Worm (Caenorhabditis elegans) whole organism, L2 larva: ENCODE data around the gene wsp-1.
A peak's percentile ranks its signal among the peaks of the same experiment; 100 is the strongest.

Experiments used
- C34F6.9 ChIP-seq: fragments of 150-350 bp; optimal IDR thresholded peaks from 2 replicates; lab custom pipeline; 2014; ENCODE audit warnings: missing biosample characterization, missing genetic modification characterization
- F13H6.1 ChIP-seq: sonication (generic microtip); optimal IDR thresholded peaks from 2 replicates; lab custom pipeline; 2016; ENCODE audit warnings: missing genetic modification characterization, missing compliant biosample characterization
- R02D3.7 ChIP-seq: fragments of 150-350 bp; optimal IDR thresholded peaks from 2 replicates; lab custom pipeline; 2014; ENCODE audit warnings: missing biosample characterization, missing genetic modification characterization
- ZK546.5 ChIP-seq: sonication (generic microtip); optimal IDR thresholded peaks from 2 replicates; lab custom pipeline; 2017; ENCODE audit warnings: missing biosample characterization, missing genetic modification characterization
- alr-1 ChIP-seq: fragments of 150-350 bp; optimal IDR thresholded peaks from 2 replicates; lab custom pipeline; 2014; ENCODE audit warnings: missing biosample characterization, missing genetic modification characterization
- aly-2 ChIP-seq: fragments of 150-350 bp; optimal IDR thresholded peaks from 2 replicates; lab custom pipeline; 2014; ENCODE audit warnings: missing biosample characterization, missing genetic modification characterization
- ama-1 ChIP-seq: fragments of 150-350 bp; optimal IDR thresholded peaks from 2 replicates; lab custom pipeline; 2018; ENCODE audit warnings: inconsistent platforms
- blmp-1 ChIP-seq: sonication (generic microtip); optimal IDR thresholded peaks from 2 replicates; lab custom pipeline; 2017; ENCODE audit warnings: missing genetic modification characterization, mild to moderate bottlenecking, missing compliant biosample characterization, antibody characterized with exemption, moderate library complexity; ENCODE audit not compliant: insufficient read depth
- ceh-16 ChIP-seq: fragments of 150-350 bp; optimal IDR thresholded peaks from 2 replicates; lab custom pipeline; 2014; ENCODE audit warnings: missing biosample characterization, missing genetic modification characterization
- ceh-82 ChIP-seq: fragments of 150-350 bp; optimal IDR thresholded peaks from 2 replicates; lab custom pipeline; 2014; ENCODE audit warnings: missing biosample characterization, missing genetic modification characterization
- crh-2 ChIP-seq: sonication (generic microtip); optimal IDR thresholded peaks from 2 replicates; lab custom pipeline; 2017; ENCODE audit warnings: missing biosample characterization, missing genetic modification characterization
- egl-27 ChIP-seq: sonication (generic microtip); optimal IDR thresholded peaks from 3 replicates; lab custom pipeline; 2017; ENCODE audit warnings: missing biosample characterization, missing genetic modification reagents, missing genetic modification characterization
- elt-1 ChIP-seq: fragments of 150-350 bp; optimal IDR thresholded peaks from 2 replicates; lab custom pipeline; 2014; ENCODE audit warnings: missing biosample characterization, missing genetic modification characterization
- elt-3 ChIP-seq: sonication (generic microtip); optimal IDR thresholded peaks from 2 replicates; lab custom pipeline; 2017; ENCODE audit warnings: missing biosample characterization, missing genetic modification characterization
- fos-1 ChIP-seq: fragments of 150-350 bp; optimal IDR thresholded peaks from 2 replicates; lab custom pipeline; 2014; ENCODE audit warnings: missing biosample characterization, missing genetic modification characterization
- gmeb-1 ChIP-seq: fragments of 150-350 bp; optimal IDR thresholded peaks from 2 replicates; lab custom pipeline; 2014; ENCODE audit warnings: missing biosample characterization, missing genetic modification characterization
- lin-13 ChIP-seq: fragments of 150-350 bp; optimal IDR thresholded peaks from 2 replicates; lab custom pipeline; 2014; ENCODE audit warnings: missing biosample characterization, missing genetic modification reagents, missing genetic modification characterization
- lin-39 ChIP-seq: fragments of 150-350 bp; optimal IDR thresholded peaks from 2 replicates; lab custom pipeline; 2014; ENCODE audit warnings: missing biosample characterization, missing genetic modification reagents, missing genetic modification characterization
- lsy-2 ChIP-seq, 2 experiments: fragments of 150-350 bp in 1 of 2; sonication (generic microtip) in 1 of 2; optimal IDR thresholded peaks; 2 replicates each; lab custom pipeline; 2014 to 2017; ENCODE audit warnings: missing biosample characterization in 2 of 2, missing genetic modification characterization in 2 of 2
- mab-5 ChIP-seq: fragments of 150-350 bp; optimal IDR thresholded peaks from 2 replicates; lab custom pipeline; 2014; ENCODE audit warnings: missing biosample characterization, missing genetic modification characterization
- mbf-1 ChIP-seq: sonication (generic microtip); optimal IDR thresholded peaks from 2 replicates; lab custom pipeline; 2017; ENCODE audit warnings: missing biosample characterization, missing genetic modification characterization
- mdl-1 ChIP-seq, 2 experiments: fragments of 150-350 bp in 1 of 2; sonication (generic microtip) in 1 of 2; optimal IDR thresholded peaks; 2 replicates each; lab custom pipeline; 2017; ENCODE audit warnings: missing biosample characterization in 2 of 2, missing genetic modification characterization in 2 of 2
- nhr-12 ChIP-seq: fragments of 150-350 bp; optimal IDR thresholded peaks from 2 replicates; lab custom pipeline; 2014; ENCODE audit warnings: missing biosample characterization, missing genetic modification characterization
- nhr-129 ChIP-seq: fragments of 150-350 bp; optimal IDR thresholded peaks from 2 replicates; lab custom pipeline; 2014; ENCODE audit warnings: missing biosample characterization, missing genetic modification characterization
- nhr-237 ChIP-seq: fragments of 150-350 bp; optimal IDR thresholded peaks from 2 replicates; lab custom pipeline; 2014; ENCODE audit warnings: missing biosample characterization, missing genetic modification characterization
- nhr-25 ChIP-seq: fragments of 150-350 bp; sonication (generic microtip); optimal IDR thresholded peaks from 3 replicates; lab custom pipeline; 2014; ENCODE audit warnings: missing biosample characterization, missing genetic modification characterization
- nhr-6 ChIP-seq: fragments of 150-350 bp; optimal IDR thresholded peaks from 2 replicates; lab custom pipeline; 2014; ENCODE audit warnings: missing biosample characterization, missing genetic modification characterization
- nhr-77 ChIP-seq: fragments of 150-350 bp; optimal IDR thresholded peaks from 2 replicates; lab custom pipeline; 2014; ENCODE audit warnings: missing biosample characterization, missing genetic modification characterization
- peb-1 ChIP-seq: fragments of 150-350 bp; optimal IDR thresholded peaks from 2 replicates; lab custom pipeline; 2014; ENCODE audit warnings: missing biosample characterization, missing genetic modification characterization
- sem-4 ChIP-seq: fragments of 150-350 bp; optimal IDR thresholded peaks from 2 replicates; lab custom pipeline; 2014; ENCODE audit warnings: missing biosample characterization, missing genetic modification reagents, missing genetic modification characterization
- skn-1 ChIP-seq: sonication (generic microtip); optimal IDR thresholded peaks from 2 replicates; lab custom pipeline; 2017; ENCODE audit warnings: missing biosample characterization, missing genetic modification characterization
- sma-3 ChIP-seq: sonication (generic microtip); optimal IDR thresholded peaks from 2 replicates; lab custom pipeline; 2016; ENCODE audit warnings: missing genetic modification reagents, missing genetic modification characterization, missing compliant biosample characterization
- sma-9 ChIP-seq, 2 experiments: fragments of 150-350 bp in 1 of 2; sonication (generic microtip) in 1 of 2; optimal IDR thresholded peaks; 2 replicates each; lab custom pipeline; 2014 to 2016; ENCODE audit warnings: missing genetic modification characterization in 2 of 2, mild to moderate bottlenecking in 1 of 2, missing biosample characterization in 1 of 2, missing compliant biosample characterization in 1 of 2, missing genetic modification reagents in 1 of 2, moderate library complexity in 1 of 2
- snpc-4 ChIP-seq: fragments of 150-350 bp; optimal IDR thresholded peaks from 2 replicates; lab custom pipeline; 2014; ENCODE audit warnings: missing biosample characterization, missing genetic modification characterization
- unc-55 ChIP-seq: fragments of 150-350 bp; sonication (generic microtip); optimal IDR thresholded peaks from 3 replicates; lab custom pipeline; 2014; ENCODE audit warnings: missing biosample characterization, missing genetic modification reagents, missing genetic modification characterization
- unc-62 ChIP-seq: fragments of 150-350 bp; optimal IDR thresholded peaks from 2 replicates; lab custom pipeline; 2014; ENCODE audit warnings: missing biosample characterization, missing genetic modification reagents, missing genetic modification characterization
- zag-1 ChIP-seq: fragments of 150-350 bp; optimal IDR thresholded peaks from 2 replicates; lab custom pipeline; 2014; ENCODE audit warnings: missing biosample characterization, missing genetic modification characterization
- ztf-1 ChIP-seq: fragments of 200-800 bp; sonication (Bioruptor generic); conservative IDR thresholded peaks from 2 replicates; pipeline ENCODE4 v1.3.6; 2022; ENCODE audit warnings: missing genetic modification characterization, missing compliant biosample characterization
- ztf-11 ChIP-seq: sonication (generic microtip); optimal IDR thresholded peaks from 2 replicates; lab custom pipeline; 2017; ENCODE audit warnings: missing biosample characterization, missing genetic modification characterization

Gene wsp-1

DNA sequence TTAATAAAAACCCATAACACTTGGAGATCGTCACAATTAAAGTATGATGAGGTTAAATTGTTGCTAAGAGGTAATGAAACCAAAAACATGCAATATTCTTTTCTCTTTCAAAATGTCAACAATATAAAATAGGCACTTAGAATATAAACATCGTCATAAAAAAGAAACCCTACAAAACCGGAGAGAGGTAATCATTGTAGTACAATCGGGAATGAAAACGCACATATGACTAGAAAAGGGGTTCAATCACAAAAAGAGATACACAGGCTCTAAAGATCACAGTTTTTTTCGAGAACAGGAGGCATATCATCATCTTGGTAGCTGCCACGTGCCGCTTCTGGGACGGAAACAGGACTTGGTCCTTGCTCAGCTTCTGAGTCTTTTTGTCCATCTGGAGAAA is 27.7 kb upstream of the wsp-1 start:
- no peak for TF ChIP-seq ceh-82 (tag; lab: Kevin White, UChicago)
- no peak for TF ChIP-seq ztf-1 (GFP tag; lab: Robert Waterston, UW)
- no peak for TF ChIP-seq ceh-16
- TF ChIP-seq snpc-4, result no peak
- no peak for TF ChIP-seq R02D3.7 (tag; lab: Kevin White, UChicago)
- TF ChIP-seq lin-39 (tag; lab: Kevin White, UChicago), result no peak
- TF ChIP-seq nhr-237, result no peak
- TF ChIP-seq, all 48 proteins: peak for 0

DNA sequence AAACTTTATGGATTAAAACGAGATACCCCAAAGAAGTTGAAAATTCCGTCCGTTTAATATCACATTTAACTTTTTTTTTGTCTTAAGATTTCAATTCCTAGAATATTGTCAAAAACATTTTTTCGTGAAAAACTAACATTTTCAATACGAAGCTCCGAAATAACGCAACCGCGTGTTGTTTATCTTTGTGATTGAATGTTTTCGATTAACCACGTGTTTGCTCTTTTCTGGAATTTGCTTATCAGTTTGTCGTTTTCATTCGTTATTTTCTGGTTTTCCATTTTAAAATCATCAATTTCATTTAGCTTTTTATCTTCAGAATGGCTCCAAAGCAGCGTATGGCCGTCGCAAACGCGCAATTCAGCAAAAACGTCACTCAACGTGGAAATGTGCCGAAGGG is 26.6 kb upstream of the wsp-1 start, which contains the start of gene serp-1.2:
Gene serp-1.2, plus strand, starts transcription at position 318 of the 400 bp plus-strand sequence.
- peak; percentile 36 for TF ChIP-seq nhr-129
- no peak for TF ChIP-seq sma-3 (GFP tag; lab: Kevin White, UChicago)
- TF ChIP-seq sma-9 (GFP tag; optimal IDR thresholded peaks at IDR 0.05; lab: Kevin White, UChicago), result peak; percentile 44
- no peak for TF ChIP-seq sma-9 (tag; optimal IDR thresholded peaks at IDR 0.05; lab: Kevin White, UChicago)
- TF ChIP-seq C34F6.9, result peak; percentile 59
- TF ChIP-seq skn-1 (tag; lab: Kevin White, UChicago), result no peak
- no peak for TF ChIP-seq elt-3 (tag; lab: Kevin White, UChicago)
- TF ChIP-seq lin-13 (GFP tag; lab: Kevin White, UChicago), result peak; percentile 12
- TF ChIP-seq fos-1, result peak; percentile 28
- peak; percentile 39 for TF ChIP-seq ama-1
- no peak for TF ChIP-seq nhr-12 (tag; lab: Kevin White, UChicago)
- TF ChIP-seq mdl-1 (tag; optimal IDR thresholded peaks at IDR 0.05; lab: Kevin White, UChicago), result peak in 1 of 2 experiments; percentile 29
- TF ChIP-seq crh-2 (tag; lab: Kevin White, UChicago), result peak; percentile 52

- no peak for TF ChIP-seq unc-62 (GFP tag; lab: Kevin White, UChicago)
- no peak for TF ChIP-seq zag-1 (tag; lab: Kevin White, UChicago)
- TF ChIP-seq gmeb-1, result no peak
- TF ChIP-seq aly-2 (tag; lab: Kevin White, UChicago), result no peak
- no peak for TF ChIP-seq skn-1 (tag; lab: Kevin White, UChicago)
- no peak for TF ChIP-seq ceh-82 (tag; lab: Kevin White, UChicago)
- no peak for TF ChIP-seq elt-3 (tag; lab: Kevin White, UChicago)
- TF ChIP-seq lsy-2 (tag; optimal IDR thresholded peaks at IDR 0.05; lab: Kevin White, UChicago), result no peak
- no peak for TF ChIP-seq fos-1
- no peak for TF ChIP-seq ZK546.5
- no peak for TF ChIP-seq peb-1 (tag; lab: Kevin White, UChicago)
- TF ChIP-seq alr-1 (tag; lab: Kevin White, UChicago), result no peak
- TF ChIP-seq mdl-1 (tag; optimal IDR thresholded peaks at IDR 0.05; lab: Kevin White, UChicago), result no peak
- no peak for TF ChIP-seq blmp-1 (tag; lab: Kevin White, UChicago)
- no peak for TF ChIP-seq unc-55
- no peak for TF ChIP-seq nhr-237
- TF ChIP-seq F13H6.1, result no peak
- TF ChIP-seq nhr-12 (tag; lab: Kevin White, UChicago), result no peak
- TF ChIP-seq nhr-25 (tag; lab: Kevin White, UChicago), result no peak
- no peak for TF ChIP-seq mbf-1 (tag; lab: Kevin White, UChicago)
Observed at ce11 chrIV:8223055-8223454, 24.3 kb upstream of the wsp-1 start.

- TF ChIP-seq egl-27 (tag; lab: Kevin White, UChicago), result no peak
- TF ChIP-seq alr-1 (tag; lab: Kevin White, UChicago), result no peak
- no peak for TF ChIP-seq crh-2 (tag; lab: Kevin White, UChicago)
- TF ChIP-seq sem-4 (tag; lab: Kevin White, UChicago), result no peak
- TF ChIP-seq blmp-1 (tag; lab: Kevin White, UChicago), result no peak
- no peak for TF ChIP-seq nhr-25 (tag; lab: Kevin White, UChicago)
- no peak for TF ChIP-seq mab-5 (tag; lab: Kevin White, UChicago)
- no peak for TF ChIP-seq unc-55
- TF ChIP-seq sma-3 (GFP tag; lab: Kevin White, UChicago), result no peak
- no peak for TF ChIP-seq nhr-77
- no peak for TF ChIP-seq zag-1 (tag; lab: Kevin White, UChicago)
- no peak for TF ChIP-seq nhr-129
- TF ChIP-seq elt-1 (tag; lab: Kevin White, UChicago), result no peak
- no peak for TF ChIP-seq elt-3 (tag; lab: Kevin White, UChicago)
- TF ChIP-seq nhr-6 (tag; lab: Kevin White, UChicago), result no peak
- TF ChIP-seq mdl-1 (tag; optimal IDR thresholded peaks at IDR 0.05; lab: Kevin White, UChicago), result no peak
- TF ChIP-seq lsy-2 (tag; optimal IDR thresholded peaks at IDR 0.05; lab: Kevin White, UChicago), result no peak
- no peak for TF ChIP-seq ZK546.5
- no peak for TF ChIP-seq peb-1 (tag; lab: Kevin White, UChicago)
- TF ChIP-seq ztf-11, result no peak
Observed at ce11 chrIV:8221946-8222345, 23.2 kb upstream of the wsp-1 start, which contains the start of gene gpx-6. Gene gpx-6 (plus strand): TSS chrIV:8222202.
